Worm (Caenorhabditis elegans): ENCODE data around the gene R02D5.4.

R02D5.4 gene

ce11 chrV:14503065-14503464 is 18.6 kb upstream of the R02D5.4 start:
- TF ChIP-seq F49E8.2 (tag; optimal IDR thresholded peaks at IDR 0.05; ENCODE audit: borderline replicate concordance) (no peak), zag-1 (tag; optimal IDR thresholded peaks at IDR 0.05) (no peak), sdz-12 (GFP tag; optimal IDR thresholded peaks at IDR 0.05) (no peak), lin-39 (tag; optimal IDR thresholded peaks at IDR 0.05) (no peak), nhr-77 (tag; optimal IDR thresholded peaks at IDR 0.05) (peak; percentile 68), ctbp-1 (GFP tag; IDR thresholded peaks at IDR 0.05) (no peak), nhr-237 (tag; optimal IDR thresholded peaks at IDR 0.05) (no peak), snpc-1.2 (GFP tag; IDR thresholded peaks at IDR 0.05) (no peak), zfp-2 (tag; optimal IDR thresholded peaks at IDR 0.05) (no peak), nhr-10 (tag; optimal IDR thresholded peaks at IDR 0.05) (no peak), dpl-1 (GFP tag; optimal IDR thresholded peaks at IDR 0.05) (no peak), Y48G9A.11 (GFP tag; IDR thresholded peaks at IDR 0.05) (no peak), hmg-1.1 (GFP tag; IDR thresholded peaks at IDR 0.05) (no peak), tra-1 (GFP tag; IDR thresholded peaks at IDR 0.05) (0 out of 2 replicates have a peak, but pooled peaks have one; percentile 22), rbr-2 (tag; optimal IDR thresholded peaks at IDR 0.05) (no peak), dve-1 (tag; optimal IDR thresholded peaks at IDR 0.05; ENCODE audit: insufficient read depth) (peak; percentile 51), ceh-82 (tag; optimal IDR thresholded peaks at IDR 0.05) (no peak), gei-8 (GFP tag; optimal IDR thresholded peaks at IDR 0.05) (no peak), saeg-2 (GFP tag; IDR thresholded peaks at IDR 0.05) (no peak), arid-1 (GFP tag; conservative IDR thresholded peaks at IDR 0.05) (no peak), ama-1 (optimal IDR thresholded peaks at IDR 0.05) (no peak), mdl-1 (tag; optimal IDR thresholded peaks at IDR 0.05) (peak in 1 of 2 experiments; percentile 38), nhr-102 (tag; optimal IDR thresholded peaks at IDR 0.05) (no peak), aly-2 (tag; optimal IDR thresholded peaks at IDR 0.05) (no peak), unc-39 (tag; optimal IDR thresholded peaks at IDR 0.05) (no peak), nhr-76 (tag; optimal IDR thresholded peaks at IDR 0.05) (no peak), ceh-32 (tag; optimal IDR thresholded peaks at IDR 0.05; ENCODE audit: poor library complexity) (no peak), skn-1 (tag; optimal IDR thresholded peaks at IDR 0.05) (no peak), nhr-111 (GFP tag; optimal IDR thresholded peaks at IDR 0.05) (no peak), set-16 (GFP tag; IDR thresholded peaks at IDR 0.05) (no peak), duxl-1 (tag; optimal IDR thresholded peaks at IDR 0.05; ENCODE audit: poor library complexity) (no peak), dmd-8 (GFP tag; IDR thresholded peaks at IDR 0.05) (no peak), ceh-28 (tag; optimal IDR thresholded peaks at IDR 0.05) (no peak), zip-2 (tag; optimal IDR thresholded peaks at IDR 0.05) (no peak), ceh-44 (GFP tag; IDR thresholded peaks at IDR 0.05) (no peak), zfp-3 (GFP tag; conservative IDR thresholded peaks at IDR 0.05) (no peak), lir-3 (tag; optimal IDR thresholded peaks at IDR 0.05) (no peak), nhr-11 (tag; optimal IDR thresholded peaks at IDR 0.05) (no peak), T20F7.1 (GFP tag; optimal IDR thresholded peaks at IDR 0.05) (no peak), nhr-42 (GFP tag; IDR thresholded peaks at IDR 0.05) (no peak), aha-1 (tag) (peak; percentile 94), spr-3 (GFP tag; optimal IDR thresholded peaks at IDR 0.05) (no peak), madf-5 (GFP tag; IDR thresholded peaks at IDR 0.05) (no peak), lsy-2 (tag; optimal IDR thresholded peaks at IDR 0.05) (no peak), zip-11 (GFP tag; IDR thresholded peaks at IDR 0.05) (no peak), ceh-62 (tag; optimal IDR thresholded peaks at IDR 0.05) (no peak), Y75B8A.6 (GFP tag; IDR thresholded peaks at IDR 0.05) (no peak), jun-1 (tag; optimal IDR thresholded peaks at IDR 0.05) (no peak), ZK337.2 (GFP tag; IDR thresholded peaks at IDR 0.05) (no peak), vab-7 (GFP tag; IDR thresholded peaks at IDR 0.05) (no peak), lin-1 (GFP tag; IDR thresholded peaks at IDR 0.05) (no peak), F10B5.3 (tag; optimal IDR thresholded peaks at IDR 0.05) (no peak), fkh-10 (GFP tag; optimal IDR thresholded peaks at IDR 0.05) (no peak)

Measured in whole organism, L4 larva.